Worm (Caenorhabditis elegans): ENCODE measurements around the gene srx-43.

The srx-43 gene

ce11 chrV:16017671-16018070 is at the start of gene srx-43:
TSS of gene srx-43 (plus strand) at chrV:16017971.
- peak in 1 of 2 experiments; percentile 74 for TF ChIP-seq unc-62 (GFP tag; optimal IDR thresholded peaks at IDR 0.05 in 1 of 2)
- TF ChIP-seq unc-62 (tag; optimal IDR thresholded peaks at IDR 0.05) = no peak
- no peak for TF ChIP-seq aha-1 (tag)

- no peak for TF ChIP-seq dmd-8 (GFP tag; IDR thresholded peaks at IDR 0.05)
- TF ChIP-seq snpc-1.2 (GFP tag; IDR thresholded peaks at IDR 0.05) = no peak
- TF ChIP-seq gei-8 (GFP tag; optimal IDR thresholded peaks at IDR 0.05) = no peak
- no peak for TF ChIP-seq nhr-42 (GFP tag; IDR thresholded peaks at IDR 0.05)
- TF ChIP-seq fkh-10 (GFP tag; optimal IDR thresholded peaks at IDR 0.05) = no peak
- TF ChIP-seq tra-1 (GFP tag; IDR thresholded peaks at IDR 0.05) = no peak
- no peak for TF ChIP-seq ceh-20 (GFP tag; IDR thresholded peaks at IDR 0.05)
- TF ChIP-seq pha-4 (GFP tag; IDR thresholded peaks at IDR 0.05) = no peak
- TF ChIP-seq pha-4 (tag; optimal IDR thresholded peaks at IDR 0.05) = no peak
- no peak for TF ChIP-seq ces-1 (GFP tag; optimal IDR thresholded peaks at IDR 0.05)
- TF ChIP-seq lsy-2 (tag; optimal IDR thresholded peaks at IDR 0.05) = no peak
- no peak for TF ChIP-seq Y48G9A.11 (GFP tag; IDR thresholded peaks at IDR 0.05)
- TF ChIP-seq mxl-3 (GFP tag; optimal IDR thresholded peaks at IDR 0.05) = no peak
- TF ChIP-seq egl-43 (GFP tag; IDR thresholded peaks at IDR 0.05) = no peak
- no peak for TF ChIP-seq unc-62 (GFP tag; optimal IDR thresholded peaks at IDR 0.05 in 1 of 2)
- TF ChIP-seq unc-62 (tag; optimal IDR thresholded peaks at IDR 0.05) = no peak
- TF ChIP-seq Y75B8A.6 (GFP tag; IDR thresholded peaks at IDR 0.05) = no peak
- no peak for TF ChIP-seq ceh-44 (GFP tag; IDR thresholded peaks at IDR 0.05)
- TF ChIP-seq mdt-29 (GFP tag; IDR thresholded peaks at IDR 0.05) = no peak
- TF ChIP-seq cey-2 (tag; optimal IDR thresholded peaks at IDR 0.05; ENCODE audit: borderline replicate concordance, insufficient read depth) = no peak
- TF ChIP-seq nhr-10 (tag; optimal IDR thresholded peaks at IDR 0.05) = no peak
- no peak for TF ChIP-seq F10B5.3 (tag; optimal IDR thresholded peaks at IDR 0.05)
These were observed 48.1 kb upstream of the srx-43 start, which contains the start of gene F36G9.7 for ce11 chrV:15969653-15970052. TSS of gene F36G9.7 (minus strand) at chrV:15969753.

- no peak for TF ChIP-seq jun-1 (tag; optimal IDR thresholded peaks at IDR 0.05)
- no peak for TF ChIP-seq nhr-11 (tag; optimal IDR thresholded peaks at IDR 0.05)
- no peak for TF ChIP-seq mxl-3 (GFP tag; optimal IDR thresholded peaks at IDR 0.05)
- TF ChIP-seq unc-62 (GFP tag; optimal IDR thresholded peaks at IDR 0.05 in 1 of 2) = peak in 1 of 2 experiments; percentile 97
- no peak for TF ChIP-seq unc-62 (tag; optimal IDR thresholded peaks at IDR 0.05)
These were observed 47.0 kb upstream of the srx-43 start for ce11 chrV:15970820-15971219.

ce11 chrV:15972484-15972883 is 45.3 kb upstream of the srx-43 start, which contains the start of gene sru-23:
TSS of gene sru-23 (minus strand) at chrV:15972584.
- TF ChIP-seq mes-2 (tag; optimal IDR thresholded peaks at IDR 0.05; ENCODE audit: poor library complexity, severe bottlenecking) = no peak
- TF ChIP-seq nhr-6 (tag; optimal IDR thresholded peaks at IDR 0.05) = no peak
- TF ChIP-seq lim-7 (GFP tag; IDR thresholded peaks at IDR 0.05) = no peak
- TF ChIP-seq lin-13 (GFP tag; optimal IDR thresholded peaks at IDR 0.05) = no peak
- no peak for TF ChIP-seq nhr-102 (tag; optimal IDR thresholded peaks at IDR 0.05)
- TF ChIP-seq zip-11 (GFP tag; IDR thresholded peaks at IDR 0.05) = no peak
- no peak for TF ChIP-seq lin-15B (tag; optimal IDR thresholded peaks at IDR 0.05)
- no peak for TF ChIP-seq Y48G9A.11 (GFP tag; IDR thresholded peaks at IDR 0.05)
- no peak for TF ChIP-seq gei-8 (GFP tag; optimal IDR thresholded peaks at IDR 0.05)
- TF ChIP-seq snpc-4 (tag; optimal IDR thresholded peaks at IDR 0.05) = no peak
- TF ChIP-seq F49E8.2 (tag; optimal IDR thresholded peaks at IDR 0.05; ENCODE audit: borderline replicate concordance) = no peak
- TF ChIP-seq lin-29 (GFP tag; IDR thresholded peaks at IDR 0.05) = no peak
- TF ChIP-seq dmd-9 (GFP tag; IDR thresholded peaks at IDR 0.05) = no peak
- TF ChIP-seq zag-1 (tag; optimal IDR thresholded peaks at IDR 0.05) = no peak
- TF ChIP-seq ZK337.2 (GFP tag; IDR thresholded peaks at IDR 0.05) = no peak
- TF ChIP-seq tag-97 (GFP tag; IDR thresholded peaks at IDR 0.05) = no peak
- no peak for TF ChIP-seq pha-4 (GFP tag; IDR thresholded peaks at IDR 0.05)
- no peak for TF ChIP-seq pha-4 (tag; optimal IDR thresholded peaks at IDR 0.05)

Data from whole organism, L4 larva.